Worm (Caenorhabditis elegans) whole organism, L1 larva: ENCODE results near the gene fbxa-65.

Experiments
- C04F5.9 ChIP-seq: sonication (generic microtip); optimal IDR thresholded peaks from 2 replicates; lab custom pipeline; 2016; ENCODE audit warnings: missing genetic modification characterization, missing compliant biosample characterization
- F16B12.6 ChIP-seq: fragments of 150-350 bp; optimal IDR thresholded peaks from 2 replicates; lab custom pipeline; 2014; ENCODE audit warnings: missing biosample characterization, missing genetic modification characterization
- alr-1 ChIP-seq: fragments of 200-800 bp; sonication (Bioruptor generic); optimal IDR thresholded peaks from 2 replicates; lab custom pipeline; 2018; ENCODE audit warnings: borderline replicate concordance, mild to moderate bottlenecking, missing genetic modification characterization, missing compliant biosample characterization
- ama-1 ChIP-seq: fragments of 150-350 bp; optimal IDR thresholded peaks from 2 replicates; lab custom pipeline; 2014
- blmp-1 ChIP-seq: fragments of 150-350 bp; optimal IDR thresholded peaks from 2 replicates; lab custom pipeline; 2014; ENCODE audit warnings: missing biosample characterization, missing genetic modification characterization
- ceh-63 ChIP-seq: fragments of 200-800 bp; sonication (Bioruptor generic); optimal IDR thresholded peaks from 2 replicates; lab custom pipeline; 2018; ENCODE audit warnings: mild to moderate bottlenecking, missing genetic modification characterization, missing compliant biosample characterization
- ceh-8 ChIP-seq: fragments of 200-800 bp; sonication (Bioruptor generic); optimal IDR thresholded peaks from 2 replicates; lab custom pipeline; 2018; ENCODE audit warnings: mild to moderate bottlenecking, missing genetic modification characterization, moderate library complexity, missing compliant biosample characterization
- ceh-90 ChIP-seq: sonication (generic microtip); optimal IDR thresholded peaks from 2 replicates; lab custom pipeline; 2016; ENCODE audit warnings: missing genetic modification characterization, missing compliant biosample characterization
- ces-1 ChIP-seq: fragments of 150-350 bp; optimal IDR thresholded peaks from 2 replicates; lab custom pipeline; 2014; ENCODE audit warnings: missing biosample characterization, missing genetic modification reagents, missing genetic modification characterization
- dpl-1 ChIP-seq, 3 experiments: fragments of 150-350 bp in 2 of 3; sonication (generic microtip) in 1 of 3; optimal IDR thresholded peaks; 2 replicates each; lab custom pipeline; 2014 to 2017; ENCODE audit warnings: missing biosample characterization in 3 of 3, missing genetic modification characterization in 3 of 3, missing genetic modification reagents in 3 of 3
- efl-1 ChIP-seq, 4 experiments: fragments of 150-350 bp; optimal IDR thresholded peaks in 3 of 4; peaks in 1 of 4; 1 replicate in 1 of 4; 2 replicates in 3 of 4; lab custom pipeline; 2014; ENCODE audit warnings: missing biosample characterization in 2 of 4, missing genetic modification characterization in 2 of 4, missing genetic modification reagents in 2 of 4
- elt-2 ChIP-seq: sonication (generic microtip); optimal IDR thresholded peaks from 2 replicates; lab custom pipeline; 2016; ENCODE audit warnings: missing genetic modification characterization, mild to moderate bottlenecking, inconsistent platforms, missing compliant biosample characterization, missing genetic modification reagents
- ets-5 ChIP-seq: fragments of 200-800 bp; sonication (Bioruptor generic); IDR thresholded peaks from 2 replicates; pipeline ENCODE4 v1.3.6; 2022; ENCODE audit warnings: missing genetic modification characterization, missing compliant biosample characterization
- fkh-4 ChIP-seq: sonication (generic microtip); optimal IDR thresholded peaks from 2 replicates; lab custom pipeline; 2016; ENCODE audit warnings: missing compliant biosample characterization, missing genetic modification characterization, borderline replicate concordance
- fkh-8 ChIP-seq: sonication (generic microtip); optimal IDR thresholded peaks from 2 replicates; lab custom pipeline; 2016; ENCODE audit warnings: mild to moderate bottlenecking, missing genetic modification characterization, missing compliant biosample characterization
- hlh-4 ChIP-seq: sonication (generic microtip); optimal IDR thresholded peaks from 2 replicates; lab custom pipeline; 2016; ENCODE audit warnings: mild to moderate bottlenecking, missing genetic modification characterization, missing compliant biosample characterization
- irx-1 ChIP-seq: sonication (generic microtip); optimal IDR thresholded peaks from 2 replicates; lab custom pipeline; 2016; ENCODE audit warnings: missing genetic modification characterization, missing compliant biosample characterization
- isw-1 ChIP-seq: fragments of 200-800 bp; sonication (Bioruptor generic); IDR thresholded peaks from 2 replicates; pipeline ENCODE4 v1.3.6; 2022; ENCODE audit warnings: missing genetic modification characterization, missing compliant biosample characterization
- lin-13 ChIP-seq: fragments of 150-350 bp; optimal IDR thresholded peaks from 2 replicates; lab custom pipeline; 2014; ENCODE audit warnings: missing biosample characterization, missing genetic modification reagents, missing genetic modification characterization
- lin-14 ChIP-seq: fragments of 200-800 bp; sonication (Bioruptor generic); optimal IDR thresholded peaks from 2 replicates; lab custom pipeline; 2018; ENCODE audit warnings: mild to moderate bottlenecking, missing genetic modification characterization, moderate library complexity, missing compliant biosample characterization
- lir-3 ChIP-seq: sonication (generic microtip); optimal IDR thresholded peaks from 2 replicates; lab custom pipeline; 2016; ENCODE audit warnings: mild to moderate bottlenecking, missing genetic modification characterization, moderate library complexity, missing compliant biosample characterization; ENCODE audit not compliant: poor library complexity
- lsy-2 ChIP-seq, 2 experiments: fragments of 150-350 bp; optimal IDR thresholded peaks; 2 replicates each; lab custom pipeline; 2014; ENCODE audit warnings: missing biosample characterization in 2 of 2, missing genetic modification characterization in 2 of 2
- nhr-19 ChIP-seq: fragments of 200-800 bp; sonication (Bioruptor generic); conservative IDR thresholded peaks from 2 replicates; pipeline ENCODE4 v1.3.6; 2022; ENCODE audit warnings: missing genetic modification characterization, missing compliant biosample characterization
- nhr-20 ChIP-seq: sonication (generic microtip); optimal IDR thresholded peaks from 2 replicates; lab custom pipeline; 2016; ENCODE audit warnings: mild to moderate bottlenecking, missing genetic modification characterization, missing compliant biosample characterization
- nhr-71 ChIP-seq: sonication (generic microtip); optimal IDR thresholded peaks from 2 replicates; lab custom pipeline; 2016; ENCODE audit warnings: mild to moderate bottlenecking, missing genetic modification characterization, moderate library complexity, missing compliant biosample characterization
- nhr-77 ChIP-seq: fragments of 150-350 bp; optimal IDR thresholded peaks from 2 replicates; lab custom pipeline; 2014; ENCODE audit warnings: missing biosample characterization, missing genetic modification characterization
- nhr-90 ChIP-seq: sonication (generic microtip); optimal IDR thresholded peaks from 2 replicates; lab custom pipeline; 2016; ENCODE audit warnings: mild to moderate bottlenecking, missing genetic modification characterization, missing compliant biosample characterization; ENCODE audit not compliant: poor library complexity
- rnt-1 ChIP-seq: sonication (generic microtip); optimal IDR thresholded peaks from 2 replicates; lab custom pipeline; 2016; ENCODE audit warnings: mild to moderate bottlenecking, missing genetic modification characterization, moderate library complexity, missing compliant biosample characterization
- skn-1 ChIP-seq: fragments of 150-350 bp; optimal IDR thresholded peaks from 2 replicates; lab custom pipeline; 2014; ENCODE audit warnings: missing biosample characterization, missing genetic modification characterization
- tbx-2 ChIP-seq: sonication (generic microtip); optimal IDR thresholded peaks from 2 replicates; lab custom pipeline; 2016; ENCODE audit warnings: missing genetic modification characterization, missing compliant biosample characterization
- unc-130 ChIP-seq: fragments of 150-350 bp; optimal IDR thresholded peaks from 2 replicates; lab custom pipeline; 2017; ENCODE audit warnings: missing biosample characterization, missing genetic modification characterization, inconsistent platforms
- unc-62 ChIP-seq: fragments of 150-350 bp; optimal IDR thresholded peaks from 2 replicates; lab custom pipeline; 2014; ENCODE audit warnings: missing biosample characterization, missing genetic modification reagents, missing genetic modification characterization
- vab-15 ChIP-seq: sonication (generic microtip); optimal IDR thresholded peaks from 2 replicates; lab custom pipeline; 2017; ENCODE audit warnings: missing genotype, mild to moderate bottlenecking, missing genetic modification characterization, missing compliant biosample characterization
- xbp-1 ChIP-seq: sonication (generic microtip); optimal IDR thresholded peaks from 2 replicates; lab custom pipeline; 2016; ENCODE audit warnings: missing genetic modification characterization, missing compliant biosample characterization

fbxa-65 gene

DNA sequence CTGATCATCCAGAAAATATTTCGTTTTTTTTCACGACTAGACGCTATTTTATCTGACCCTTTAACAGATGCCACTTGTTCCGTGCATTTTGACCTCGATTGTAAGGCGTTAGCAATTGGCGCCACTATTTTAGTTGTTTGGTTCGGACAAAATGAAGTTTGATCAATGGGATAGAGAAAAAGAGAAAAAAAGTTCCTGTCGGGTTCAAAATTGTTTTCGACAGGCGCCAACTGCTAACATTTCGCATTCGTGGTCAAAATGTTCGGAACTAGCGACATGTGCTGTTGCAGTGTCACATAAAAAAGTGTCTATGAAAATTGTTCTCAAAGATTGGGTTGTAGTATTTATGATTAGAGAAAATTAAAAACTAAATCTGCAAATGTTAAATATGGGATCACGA, 1.2 kb upstream of the fbxa-65 start (continued):
- TF ChIP-seq ceh-63 (GFP tag; lab: Kevin White, UChicago), result no peak
- TF ChIP-seq elt-2 (tag; lab: Kevin White, UChicago), result no peak
- TF ChIP-seq ama-1 (lab: Kevin White, UChicago), result no peak
- no peak for TF ChIP-seq lir-3 (tag; lab: Kevin White, UChicago)
- TF ChIP-seq ces-1, result no peak
- TF ChIP-seq xbp-1 (tag; lab: Kevin White, UChicago), result no peak
- TF ChIP-seq alr-1 (tag; lab: Kevin White, UChicago), result no peak
- no peak for TF ChIP-seq ceh-8 (GFP tag; lab: Kevin White, UChicago)
- no peak for TF ChIP-seq nhr-90
- TF ChIP-seq nhr-20, result peak; percentile 12
- TF ChIP-seq vab-15 (tag; lab: Kevin White, UChicago), result no peak
- TF ChIP-seq hlh-4 (tag; lab: Kevin White, UChicago), result no peak

DNA sequence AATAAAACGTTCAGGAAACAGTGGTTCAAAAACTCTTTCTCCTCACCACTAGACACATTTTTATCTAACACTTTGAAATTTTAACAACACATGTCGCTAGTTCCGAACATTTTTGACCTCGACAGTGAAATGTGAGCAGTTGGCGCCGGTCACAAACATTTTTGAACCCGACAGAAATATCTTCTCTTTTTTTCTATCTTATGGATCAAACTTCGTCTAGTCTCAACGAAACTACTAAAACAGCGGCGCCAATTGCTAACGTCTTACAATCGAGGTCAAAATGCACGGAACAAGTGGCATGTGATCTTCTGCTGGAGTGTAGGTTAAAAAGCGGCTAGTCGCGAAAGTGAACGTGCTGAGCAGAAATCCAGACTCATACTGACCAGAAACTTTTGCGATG, 2.3 kb downstream of the fbxa-65 start:
- TF ChIP-seq nhr-71 (tag; lab: Kevin White, UChicago) (peak; percentile 81), lsy-2 (tag; optimal IDR thresholded peaks at IDR 0.05; lab: Kevin White, UChicago) (no peak), nhr-20 (peak; percentile 50), C04F5.9 (tag; lab: Kevin White, UChicago) (no peak), hlh-4 (tag; lab: Kevin White, UChicago) (no peak), efl-1 (optimal IDR thresholded peaks at IDR 0.05; lab: Kevin White, UChicago) (no peak), efl-1 (GFP tag; optimal IDR thresholded peaks at IDR 0.05 in 1 of 2; lab: Kevin White, UChicago) (peak in 1 of 2 experiments; percentile 39), rnt-1 (peak; percentile 52), lin-14 (peak; percentile 83), unc-62 (GFP tag; lab: Kevin White, UChicago) (no peak), nhr-19 (GFP tag; lab: Robert Waterston, UW) (peak; percentile 57), ceh-8 (GFP tag; lab: Kevin White, UChicago) (no peak)

DNA sequence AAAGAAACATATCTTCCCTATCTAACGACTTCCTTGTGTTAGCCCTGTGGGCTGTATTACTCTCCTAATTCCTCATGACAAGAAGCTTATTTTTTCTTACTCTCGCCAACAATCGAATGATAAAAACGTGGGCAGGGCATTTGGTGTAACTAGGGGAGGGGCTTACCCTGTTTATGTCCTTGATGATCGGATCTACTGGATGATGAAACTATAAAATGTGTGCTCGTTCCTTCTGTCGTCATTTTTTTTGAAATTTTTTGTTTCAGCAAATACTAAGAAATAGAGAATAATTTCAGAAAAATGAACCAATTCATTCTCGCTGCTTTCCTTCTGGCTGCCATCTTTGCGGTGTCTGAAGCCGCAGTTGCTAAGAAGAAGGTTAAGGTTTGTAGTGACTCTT, 3.8 kb downstream of the fbxa-65 start, which contains the start of gene C17B7.3:
C17B7.3 (plus strand) TSS at position 301 of the 400 bp plus-strand sequence.
- TF ChIP-seq fkh-8 (no peak), efl-1 (optimal IDR thresholded peaks at IDR 0.05; lab: Kevin White, UChicago) (no peak), efl-1 (GFP tag; optimal IDR thresholded peaks at IDR 0.05 in 1 of 2; lab: Kevin White, UChicago) (peak in 1 of 2 experiments; percentile 55), isw-1 (no peak)

DNA sequence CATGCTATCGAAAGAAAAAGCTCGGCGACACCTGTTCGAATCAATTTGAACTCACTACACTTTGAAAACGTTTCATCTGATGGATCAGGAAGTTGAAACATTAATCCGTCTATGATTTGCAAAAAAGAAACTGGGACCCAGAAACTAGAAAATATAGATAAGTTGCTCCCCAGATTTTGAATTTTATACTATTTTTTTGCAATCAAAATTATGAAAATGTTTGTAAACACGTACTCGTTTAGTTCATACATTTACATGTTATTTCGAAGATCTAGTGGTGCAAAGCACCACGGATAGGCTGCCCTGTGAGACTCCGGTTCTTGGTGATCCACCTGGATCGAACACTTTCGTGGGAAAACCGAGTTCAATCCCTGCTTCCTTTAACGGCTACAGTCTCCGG, 4.4 kb downstream of the fbxa-65 start, which contains the start of gene C17B7.10:
C17B7.10 (minus strand) TSS at position 101 of the 400 bp plus-strand sequence.
- no peak for TF ChIP-seq tbx-2 (tag; lab: Kevin White, UChicago)
- no peak for TF ChIP-seq ceh-63 (GFP tag; lab: Kevin White, UChicago)
- no peak for TF ChIP-seq dpl-1 (GFP tag; optimal IDR thresholded peaks at IDR 0.05; lab: Kevin White, UChicago)
- TF ChIP-seq vab-15 (tag; lab: Kevin White, UChicago), result no peak
- no peak for TF ChIP-seq ces-1
- no peak for TF ChIP-seq unc-130 (tag; lab: Kevin White, UChicago)
- TF ChIP-seq ceh-90 (tag; lab: Kevin White, UChicago), result no peak
- no peak for TF ChIP-seq ets-5 (GFP tag; lab: Robert Waterston, UW)
- TF ChIP-seq lin-13 (GFP tag; lab: Kevin White, UChicago), result no peak
- no peak for TF ChIP-seq fkh-4 (tag; lab: Kevin White, UChicago)
- no peak for TF ChIP-seq skn-1 (tag; lab: Kevin White, UChicago)
- TF ChIP-seq F16B12.6 (tag; lab: Kevin White, UChicago), result no peak
- no peak for TF ChIP-seq lsy-2 (tag; optimal IDR thresholded peaks at IDR 0.05; lab: Kevin White, UChicago)
- TF ChIP-seq irx-1, result no peak
- no peak for TF ChIP-seq blmp-1 (tag; lab: Kevin White, UChicago)
- no peak for TF ChIP-seq nhr-77 (tag; lab: Kevin White, UChicago)
